Fruit fly (Drosophila melanogaster) whole organism: ENCODE results near the gene CG7264.

Experiments
- CG8478 ChIP-seq: fragments of >200 bp; optimal IDR thresholded peaks from 2 replicates; lab custom pipeline; 2018; ENCODE audit warnings: inconsistent platforms
- Dll ChIP-seq: fragments of >200 bp; optimal IDR thresholded peaks from 2 replicates; lab custom pipeline; 2017
- EcR ChIP-seq, 2 experiments: fragments of >200 bp; optimal IDR thresholded peaks; 2 replicates each; lab custom pipeline; 2017; ENCODE audit warnings: missing biosample characterization in 2 of 2, missing genetic modification characterization in 2 of 2, missing genetic modification reagents in 2 of 2
- pan ChIP-seq: fragments of >200 bp; optimal IDR thresholded peaks from 2 replicates; lab custom pipeline; 2017
- psq ChIP-seq: fragments of >200 bp; optimal IDR thresholded peaks from 2 replicates; lab custom pipeline; 2017
- usp ChIP-seq: fragments of >200 bp; optimal IDR thresholded peaks from 2 replicates; lab custom pipeline; 2017; ENCODE audit warnings: missing biosample characterization, missing genetic modification characterization, mixed read lengths

CG7264 gene

DNA sequence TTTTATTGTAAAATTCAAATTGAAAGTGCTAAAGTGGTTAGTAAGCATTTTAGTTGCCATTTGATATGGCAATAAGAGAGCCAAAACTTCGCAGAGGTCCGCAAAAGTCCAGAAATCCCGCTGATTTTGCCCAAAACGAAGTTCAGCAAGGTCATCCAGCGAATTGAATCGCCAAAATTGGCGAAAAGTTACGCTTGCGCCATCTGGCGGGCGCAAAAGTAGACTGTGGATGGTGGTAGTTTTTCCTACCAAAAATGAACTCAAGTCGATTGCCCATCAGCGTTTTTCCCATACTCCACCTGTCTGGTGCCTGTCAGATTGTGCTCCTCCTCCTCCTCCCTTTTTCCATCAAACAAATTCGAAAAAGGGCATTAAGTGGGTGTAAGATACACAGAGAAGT lies 24.1 kb downstream of the CG7264 start:
- TF ChIP-seq EcR (GFP tag; optimal IDR thresholded peaks at IDR 0.05; lab: Kevin White, UChicago), result no peak
- no peak for TF ChIP-seq psq (lab: Kevin White, UChicago)
- no peak for TF ChIP-seq CG8478 (lab: Kevin White, UChicago)
- TF ChIP-seq Dll, result no peak
- no peak for TF ChIP-seq pan (lab: Kevin White, UChicago)
- no peak for TF ChIP-seq usp

DNA sequence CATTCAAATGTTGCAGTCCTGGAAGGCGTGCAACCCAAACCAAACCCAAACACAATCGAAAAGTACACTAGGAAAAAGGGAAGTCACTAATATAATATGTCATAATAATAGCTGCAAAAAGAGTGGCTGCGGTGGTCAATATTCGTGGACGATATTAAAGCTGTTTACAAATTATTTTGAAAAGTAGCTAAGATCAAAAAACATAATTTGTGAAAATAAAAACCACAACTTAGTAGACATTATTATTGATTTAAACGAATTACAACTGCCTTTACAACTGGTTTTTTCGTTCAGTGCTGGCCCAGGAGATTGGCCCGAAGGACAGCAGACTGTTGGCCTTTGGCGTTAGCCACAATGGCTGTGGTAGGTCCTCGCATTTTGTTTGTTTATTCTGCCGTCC lies 29.9 kb downstream of the CG7264 start:
- TF ChIP-seq psq (lab: Kevin White, UChicago) (no peak), CG8478 (lab: Kevin White, UChicago) (no peak), EcR (GFP tag; optimal IDR thresholded peaks at IDR 0.05; lab: Kevin White, UChicago) (no peak), Dll (no peak), pan (lab: Kevin White, UChicago) (no peak), usp (no peak)

DNA sequence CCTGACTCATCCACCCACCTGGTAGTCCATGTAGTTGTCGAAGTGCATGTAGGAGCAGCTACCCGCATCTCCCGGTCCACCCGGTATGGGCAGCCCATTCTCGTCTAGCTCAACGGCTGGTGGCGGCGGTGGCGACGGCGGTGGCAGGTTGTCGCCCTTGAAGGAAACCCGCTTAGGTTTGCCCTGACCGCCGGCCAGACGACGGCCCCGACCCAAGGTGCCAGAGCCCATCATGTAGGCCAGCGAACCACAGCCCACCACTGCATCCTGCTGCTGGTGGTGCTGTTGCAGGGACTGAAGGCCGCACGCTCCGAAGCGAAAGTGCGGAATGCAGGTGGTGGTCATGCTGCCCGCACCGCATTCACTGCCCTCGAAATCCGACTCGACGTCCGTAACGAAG lies 33.4 kb downstream of the CG7264 start:
- no peak for TF ChIP-seq EcR (GFP tag; optimal IDR thresholded peaks at IDR 0.05; lab: Kevin White, UChicago)
- TF ChIP-seq pan (lab: Kevin White, UChicago), result no peak
- TF ChIP-seq CG8478 (lab: Kevin White, UChicago), result no peak
- no peak for TF ChIP-seq Dll
- no peak for TF ChIP-seq psq (lab: Kevin White, UChicago)

DNA sequence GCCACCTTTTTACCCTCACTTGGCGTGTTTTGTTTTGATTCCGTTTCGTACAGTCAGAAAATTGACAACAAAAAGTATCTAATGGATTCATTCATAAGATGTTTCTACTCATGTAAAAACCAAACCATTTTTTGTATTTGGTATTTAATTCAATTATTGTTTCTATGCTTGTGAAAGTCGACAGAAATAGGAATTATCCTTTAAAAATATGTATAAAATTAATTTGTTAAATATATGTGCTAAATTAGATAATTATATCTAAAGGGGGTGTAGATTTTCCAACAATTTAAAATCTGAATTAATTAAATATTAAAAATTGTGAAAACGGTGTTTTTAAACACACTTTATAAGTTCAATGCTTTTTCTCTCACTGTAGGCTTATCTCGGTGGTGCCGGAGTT lies 34.8 kb downstream of the CG7264 start:
- TF ChIP-seq EcR (GFP tag; optimal IDR thresholded peaks at IDR 0.05; lab: Kevin White, UChicago) (no peak), usp (no peak)

DNA sequence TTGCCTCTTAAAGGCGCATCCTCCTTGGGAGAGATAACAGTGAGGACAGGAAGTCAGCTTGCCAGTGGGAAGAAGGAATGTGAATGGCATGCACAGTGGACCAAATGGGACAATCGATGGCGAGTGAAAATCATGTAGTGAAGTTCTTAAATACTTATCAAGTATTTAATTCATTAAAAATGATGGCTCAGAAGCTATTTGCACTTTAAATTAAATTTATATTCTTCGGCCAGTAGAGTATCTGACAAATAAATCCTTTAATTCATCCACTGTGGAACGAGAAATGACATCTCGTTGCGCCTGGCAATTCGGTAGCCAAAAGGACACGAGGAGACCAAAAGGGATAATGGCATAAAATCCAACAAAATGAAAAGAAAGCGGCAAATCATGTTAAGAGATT lies 40.5 kb downstream of the CG7264 start:
- TF ChIP-seq usp (no peak), psq (lab: Kevin White, UChicago) (no peak), EcR (GFP tag; optimal IDR thresholded peaks at IDR 0.05; lab: Kevin White, UChicago) (no peak), pan (lab: Kevin White, UChicago) (no peak), CG8478 (lab: Kevin White, UChicago) (no peak), Dll (no peak)

DNA sequence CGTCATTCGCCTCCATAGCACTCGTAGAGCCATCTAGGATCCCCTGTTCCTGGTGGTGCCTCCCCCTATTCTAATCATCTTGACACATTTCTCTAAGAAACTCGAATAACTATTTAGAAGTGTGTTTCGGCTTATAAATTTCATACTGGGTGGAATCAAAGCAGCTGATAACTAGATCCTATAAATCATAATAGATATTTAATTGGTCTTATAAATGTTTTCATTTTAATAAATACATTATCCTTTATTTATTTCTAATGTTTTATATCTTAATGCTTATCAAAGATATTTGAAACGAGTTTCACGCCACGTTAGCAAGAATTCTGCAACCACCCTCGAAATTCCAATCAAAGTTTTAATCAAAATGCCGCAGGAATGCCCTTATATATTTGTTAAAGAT lies 42.4 kb downstream of the CG7264 start, which contains the start of gene CG5906:
Gene CG5906 (minus strand): TSS at position 101 of the 400 bp plus-strand sequence.
- no peak for TF ChIP-seq Dll
- TF ChIP-seq psq (lab: Kevin White, UChicago), result no peak
- TF ChIP-seq pan (lab: Kevin White, UChicago), result no peak
- TF ChIP-seq usp, result no peak
- no peak for TF ChIP-seq EcR (GFP tag; optimal IDR thresholded peaks at IDR 0.05; lab: Kevin White, UChicago)
- no peak for TF ChIP-seq CG8478 (lab: Kevin White, UChicago)

DNA sequence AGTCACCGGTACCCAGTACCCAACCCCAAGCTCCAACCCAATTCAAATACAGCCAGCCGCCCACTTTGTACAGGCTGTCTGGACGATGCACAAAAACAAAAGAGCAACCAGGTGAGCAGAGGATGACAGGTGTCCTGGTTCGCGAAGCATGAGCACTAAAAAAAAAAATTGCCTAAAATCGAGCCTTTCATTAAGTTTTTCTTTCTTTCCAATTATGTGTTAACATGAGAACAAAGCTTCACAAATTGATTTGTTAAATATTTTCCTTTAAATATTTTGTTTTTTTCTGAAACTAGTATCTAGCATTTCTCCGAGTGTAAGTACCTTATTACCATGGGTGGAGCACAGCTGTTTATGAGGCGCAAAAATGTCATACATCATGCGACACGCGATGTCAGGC lies 45.9 kb downstream of the CG7264 start:
- TF ChIP-seq psq (lab: Kevin White, UChicago), result no peak
- no peak for TF ChIP-seq usp

DNA sequence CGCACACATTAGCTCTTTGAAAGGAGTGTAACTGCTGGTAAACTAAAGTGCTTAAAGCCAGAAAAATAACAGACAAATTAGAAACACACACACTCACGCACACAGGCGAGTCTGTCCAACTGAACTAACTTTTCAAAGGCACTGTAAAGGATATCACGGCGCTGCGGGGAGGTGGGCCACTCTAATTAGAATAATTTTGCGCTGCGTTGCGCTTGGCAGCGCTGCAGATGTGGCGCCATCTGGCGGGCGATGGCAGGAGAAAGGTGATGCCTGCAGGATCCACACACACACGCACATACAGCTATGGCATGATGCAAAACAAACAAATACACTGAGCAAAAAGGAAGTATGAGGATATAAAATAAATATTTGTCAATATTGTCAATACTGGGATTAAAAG lies 47.2 kb downstream of the CG7264 start:
- TF ChIP-seq Dll (no peak), EcR (GFP tag; optimal IDR thresholded peaks at IDR 0.05; lab: Kevin White, UChicago) (no peak), CG8478 (lab: Kevin White, UChicago) (no peak), pan (lab: Kevin White, UChicago) (no peak)

DNA sequence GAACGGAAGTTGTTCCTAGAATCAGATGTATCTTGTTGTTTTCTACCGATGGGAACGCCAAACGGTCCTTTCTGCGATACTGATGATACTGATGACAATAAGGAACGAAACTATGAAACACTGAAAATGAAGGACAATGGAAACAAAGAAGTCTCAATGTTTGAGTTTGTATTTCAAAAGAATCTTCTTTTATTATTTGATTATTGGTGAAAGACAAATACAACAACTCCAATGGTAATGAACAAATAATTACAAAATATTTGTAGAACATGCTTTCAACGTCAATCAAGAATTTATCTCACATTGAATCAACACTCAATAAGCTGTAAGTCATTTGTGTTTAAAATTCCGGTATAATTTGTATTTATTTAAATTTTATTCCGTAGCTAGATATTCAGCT lies 50.0 kb downstream of the CG7264 start, which contains the start of gene Sprn:
Gene Sprn (plus strand): TSS at position 301 of the 400 bp plus-strand sequence.
- TF ChIP-seq psq (lab: Kevin White, UChicago) (no peak), Dll (no peak), usp (no peak), pan (lab: Kevin White, UChicago) (no peak), CG8478 (lab: Kevin White, UChicago) (no peak), EcR (GFP tag; optimal IDR thresholded peaks at IDR 0.05; lab: Kevin White, UChicago) (no peak)
